Fruit fly (Drosophila melanogaster) whole organism, adult: ENCODE data around the gene CG7706.
A peak's percentile ranks its signal among the peaks of the same experiment; 100 is the strongest.

Source experiments
- CG11617 ChIP-seq: fragments of 200-800 bp; sonication (Bioruptor generic); optimal IDR thresholded peaks from 2 replicates; lab custom pipeline; 2017; ENCODE audit warnings: mild to moderate bottlenecking, missing biosample characterization, missing genetic modification reagents, missing genetic modification characterization
- CG12768 ChIP-seq: fragments of 200-800 bp; sonication (Bioruptor generic); optimal IDR thresholded peaks from 2 replicates; lab custom pipeline; 2017; ENCODE audit warnings: missing biosample characterization, missing genetic modification characterization, mild to moderate bottlenecking, moderate library complexity, missing genetic modification reagents
- CG14711 ChIP-seq: fragments of 200-800 bp; sonication (Bioruptor generic); optimal IDR thresholded peaks from 2 replicates; lab custom pipeline; 2018; ENCODE audit warnings: missing biosample characterization, mild to moderate bottlenecking, missing genetic modification characterization, moderate library complexity
- CG1620 ChIP-seq: fragments of 200-800 bp; sonication (Bioruptor generic); optimal IDR thresholded peaks from 2 replicates; lab custom pipeline; 2016; ENCODE audit warnings: missing biosample characterization, missing genetic modification characterization
- CG33017 ChIP-seq: fragments of 200-800 bp; sonication (Bioruptor generic); optimal IDR thresholded peaks from 2 replicates; lab custom pipeline; 2018; ENCODE audit warnings: missing biosample characterization, mild to moderate bottlenecking, missing genetic modification characterization, moderate library complexity
- CG5204 ChIP-seq: fragments of 200-800 bp; sonication (Bioruptor generic); optimal IDR thresholded peaks from 2 replicates; lab custom pipeline; 2016; ENCODE audit warnings: missing biosample characterization, missing genetic modification characterization
- CG7045 ChIP-seq: fragments of 200-800 bp; sonication (Bioruptor generic); optimal IDR thresholded peaks from 2 replicates; lab custom pipeline; 2017; ENCODE audit warnings: missing biosample characterization, mild to moderate bottlenecking, missing genetic modification characterization
- CG7101 ChIP-seq: fragments of 200-800 bp; sonication (Bioruptor generic); optimal IDR thresholded peaks from 2 replicates; lab custom pipeline; 2018; ENCODE audit warnings: missing biosample characterization, mild to moderate bottlenecking, missing genetic modification characterization, moderate library complexity
- Clk ChIP-seq: fragments of 200-800 bp; sonication (Bioruptor generic); optimal IDR thresholded peaks from 2 replicates; lab custom pipeline; 2017; ENCODE audit warnings: missing biosample characterization, missing genetic modification characterization
- Crg-1 ChIP-seq: fragments of 200-800 bp; sonication (Bioruptor generic); optimal IDR thresholded peaks from 2 replicates; lab custom pipeline; 2016; ENCODE audit warnings: missing biosample characterization, missing genetic modification characterization
- Hr96 ChIP-seq: fragments of 200-800 bp; sonication (Bioruptor generic); optimal IDR thresholded peaks from 2 replicates; lab custom pipeline; 2016; ENCODE audit warnings: missing biosample characterization, missing genetic modification characterization
- Mnt ChIP-seq: fragments of 200-800 bp; sonication (Bioruptor generic); optimal IDR thresholded peaks from 2 replicates; lab custom pipeline; 2016; ENCODE audit warnings: missing biosample characterization, mild to moderate bottlenecking, missing genetic modification characterization
- bab1 ChIP-seq: fragments of 200-800 bp; sonication (Bioruptor generic); optimal IDR thresholded peaks from 3 replicates; lab custom pipeline; 2019; ENCODE audit warnings: missing biosample characterization, mild to moderate bottlenecking, missing genetic modification characterization, moderate library complexity
- cic ChIP-seq: fragments of 200-800 bp; sonication (Bioruptor generic); optimal IDR thresholded peaks from 2 replicates; lab custom pipeline; 2017; ENCODE audit warnings: missing biosample characterization, mild to moderate bottlenecking, missing genetic modification characterization, moderate library complexity
- cnc ChIP-seq, 2 experiments: fragments of >200 bp; optimal IDR thresholded peaks; 2 replicates each; lab custom pipeline; 2017
- kay ChIP-seq: fragments of 200-800 bp; sonication (Bioruptor generic); peaks from one replicate; lab custom pipeline; 2016; ENCODE audit warnings: missing biosample characterization, missing genetic modification characterization, borderline replicate concordance
- ovo ChIP-seq: fragments of 200-800 bp; sonication (Bioruptor generic); optimal IDR thresholded peaks from 2 replicates; lab custom pipeline; 2016; ENCODE audit warnings: missing biosample characterization, missing genetic modification characterization
- pad ChIP-seq: fragments of 200-800 bp; sonication (Bioruptor generic); optimal IDR thresholded peaks from 3 replicates; lab custom pipeline; 2017; ENCODE audit warnings: missing biosample characterization, missing genetic modification characterization, mild to moderate bottlenecking, moderate library complexity, missing genetic modification reagents
- tj ChIP-seq: fragments of 200-800 bp; sonication (Bioruptor generic); optimal IDR thresholded peaks from 3 replicates; lab custom pipeline; 2017; ENCODE audit warnings: missing biosample characterization, mild to moderate bottlenecking, missing genetic modification characterization, moderate library complexity
- toe ChIP-seq: fragments of 200-800 bp; sonication (Bioruptor generic); optimal IDR thresholded peaks from 2 replicates; lab custom pipeline; 2016; ENCODE audit warnings: missing biosample characterization, missing genetic modification characterization

Gene CG7706

dm6 chr3R:18698855-18699569, 21.4 kb downstream of the CG7706 start:
- TF ChIP-seq CG1620 (GFP tag; lab: Kevin White, UChicago) (no peak), pad (peak; percentile 93)

DNA sequence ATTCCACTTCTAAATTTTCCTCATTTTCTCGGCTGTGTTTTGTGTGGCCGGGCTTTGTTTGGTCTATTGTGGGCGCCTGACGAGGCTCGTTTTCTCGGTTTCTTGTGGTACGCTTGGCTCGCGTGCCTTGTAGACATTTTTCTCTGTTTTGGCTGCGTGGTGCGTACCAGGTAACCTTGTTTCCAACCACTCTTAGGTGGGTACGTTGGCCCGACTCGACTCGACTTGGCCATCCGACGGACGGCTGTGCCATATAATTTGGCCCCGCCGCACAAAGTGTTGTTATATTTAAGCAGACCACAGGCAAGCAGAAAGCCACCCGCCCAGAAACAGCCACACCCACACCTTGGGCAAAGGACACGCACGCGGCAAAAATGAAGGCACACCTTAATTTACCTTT, 25.9 kb downstream of the CG7706 start:
- no peak for TF ChIP-seq CG11617 (GFP tag; lab: Kevin White, UChicago)
- TF ChIP-seq cnc (optimal IDR thresholded peaks at IDR 0.05; lab: Kevin White, UChicago): no peak
- TF ChIP-seq CG7045 (GFP tag; lab: Kevin White, UChicago): no peak
- no peak for TF ChIP-seq pad
- TF ChIP-seq kay (GFP tag; lab: Kevin White, UChicago): no peak
- TF ChIP-seq CG14711 (tag; lab: Kevin White, UChicago): no peak
- TF ChIP-seq CG5204 (GFP tag; lab: Kevin White, UChicago): no peak
- no peak for TF ChIP-seq ovo (GFP tag; lab: Kevin White, UChicago)
- no peak for TF ChIP-seq tj
- TF ChIP-seq Mnt (GFP tag; lab: Kevin White, UChicago): no peak
- TF ChIP-seq Clk: no peak
- no peak for TF ChIP-seq Hr96 (GFP tag; lab: Kevin White, UChicago)
- TF ChIP-seq toe (GFP tag; lab: Kevin White, UChicago): no peak
- no peak for TF ChIP-seq CG33017 (tag; lab: Kevin White, UChicago)
- TF ChIP-seq cic: no peak
- TF ChIP-seq CG7101 (tag; lab: Kevin White, UChicago): no peak
- TF ChIP-seq CG12768: no peak
- TF ChIP-seq CG1620 (GFP tag; lab: Kevin White, UChicago): no peak
- TF ChIP-seq Crg-1 (GFP tag; lab: Kevin White, UChicago): no peak

dm6 chr3R:18705150-18705549, 27.5 kb downstream of the CG7706 start, which contains the start of the genes ChAT and VAChT:
Gene ChAT, plus strand, starts transcription at chr3R:18705501.
Gene VAChT, plus strand, starts transcription at chr3R:18705501.
- TF ChIP-seq Mnt (GFP tag; lab: Kevin White, UChicago) (no peak), cic (no peak), CG33017 (tag; lab: Kevin White, UChicago) (no peak), CG5204 (GFP tag; lab: Kevin White, UChicago) (no peak), bab1 (no peak), Hr96 (GFP tag; lab: Kevin White, UChicago) (no peak), pad (peak; percentile 77), CG11617 (GFP tag; lab: Kevin White, UChicago) (no peak)

dm6 chr3R:18706289-18706688, 28.7 kb downstream of the CG7706 start:
- TF ChIP-seq pad (no peak), cic (no peak), Clk (no peak), CG14711 (tag; lab: Kevin White, UChicago) (no peak), CG5204 (GFP tag; lab: Kevin White, UChicago) (no peak), CG1620 (GFP tag; lab: Kevin White, UChicago) (no peak), toe (GFP tag; lab: Kevin White, UChicago) (no peak), tj (no peak), kay (GFP tag; lab: Kevin White, UChicago) (no peak), bab1 (no peak), Hr96 (GFP tag; lab: Kevin White, UChicago) (no peak), CG7045 (GFP tag; lab: Kevin White, UChicago) (no peak), cnc (optimal IDR thresholded peaks at IDR 0.05; lab: Kevin White, UChicago) (no peak), CG7101 (tag; lab: Kevin White, UChicago) (no peak), Crg-1 (GFP tag; lab: Kevin White, UChicago) (no peak), Mnt (GFP tag; lab: Kevin White, UChicago) (no peak), CG33017 (tag; lab: Kevin White, UChicago) (no peak), ovo (GFP tag; lab: Kevin White, UChicago) (no peak), CG11617 (GFP tag; lab: Kevin White, UChicago) (no peak), CG12768 (no peak)

DNA sequence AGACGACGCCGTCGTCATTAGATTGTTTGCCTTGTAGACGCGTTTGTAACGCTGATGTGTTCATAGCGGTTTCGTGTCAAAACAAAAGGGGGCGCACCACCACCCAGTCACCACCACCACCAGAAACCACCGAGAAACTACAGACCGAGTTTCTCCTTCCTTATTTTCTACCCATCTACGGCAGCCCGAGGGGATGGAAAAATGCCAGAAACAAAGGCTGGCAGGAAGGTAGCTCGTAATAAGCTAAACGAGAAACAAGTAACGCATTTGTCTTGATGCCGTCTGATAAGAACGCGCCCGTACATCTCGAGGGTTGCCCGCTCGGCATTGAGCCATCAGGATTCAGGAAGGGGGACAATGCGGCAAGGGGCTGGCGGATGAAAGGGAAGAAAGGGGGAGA, 29.9 kb downstream of the CG7706 start:
- TF ChIP-seq tj: no peak
- no peak for TF ChIP-seq CG7101 (tag; lab: Kevin White, UChicago)
- no peak for TF ChIP-seq Crg-1 (GFP tag; lab: Kevin White, UChicago)
- TF ChIP-seq CG33017 (tag; lab: Kevin White, UChicago): no peak
- TF ChIP-seq bab1: no peak
- TF ChIP-seq ovo (GFP tag; lab: Kevin White, UChicago): no peak
- no peak for TF ChIP-seq CG5204 (GFP tag; lab: Kevin White, UChicago)
- TF ChIP-seq pad: no peak
- TF ChIP-seq Hr96 (GFP tag; lab: Kevin White, UChicago): no peak
- TF ChIP-seq CG1620 (GFP tag; lab: Kevin White, UChicago): no peak
- no peak for TF ChIP-seq kay (GFP tag; lab: Kevin White, UChicago)
- no peak for TF ChIP-seq CG11617 (GFP tag; lab: Kevin White, UChicago)
- TF ChIP-seq Mnt (GFP tag; lab: Kevin White, UChicago): no peak
- TF ChIP-seq cic: no peak
- no peak for TF ChIP-seq CG14711 (tag; lab: Kevin White, UChicago)
- no peak for TF ChIP-seq toe (GFP tag; lab: Kevin White, UChicago)
- TF ChIP-seq CG12768: no peak
- no peak for TF ChIP-seq CG7045 (GFP tag; lab: Kevin White, UChicago)
- no peak for TF ChIP-seq Clk
- no peak for TF ChIP-seq cnc (optimal IDR thresholded peaks at IDR 0.05; lab: Kevin White, UChicago)

dm6 chr3R:18719767-18720341, 42.2 kb downstream of the CG7706 start:
- TF ChIP-seq Mnt (GFP tag; lab: Kevin White, UChicago) (no peak), Hr96 (GFP tag; lab: Kevin White, UChicago) (peak; percentile 37), Clk (no peak), CG7101 (tag; lab: Kevin White, UChicago) (peak; percentile 10), CG12768 (peak; percentile 17), CG33017 (tag; lab: Kevin White, UChicago) (peak; percentile 36), pad (no peak), CG5204 (GFP tag; lab: Kevin White, UChicago) (peak; percentile 29), CG7045 (GFP tag; lab: Kevin White, UChicago) (peak; percentile 26), toe (GFP tag; lab: Kevin White, UChicago) (peak; percentile 2)
